Worm (Caenorhabditis elegans): ENCODE data around the gene Y64G10A.10.

DNA sequence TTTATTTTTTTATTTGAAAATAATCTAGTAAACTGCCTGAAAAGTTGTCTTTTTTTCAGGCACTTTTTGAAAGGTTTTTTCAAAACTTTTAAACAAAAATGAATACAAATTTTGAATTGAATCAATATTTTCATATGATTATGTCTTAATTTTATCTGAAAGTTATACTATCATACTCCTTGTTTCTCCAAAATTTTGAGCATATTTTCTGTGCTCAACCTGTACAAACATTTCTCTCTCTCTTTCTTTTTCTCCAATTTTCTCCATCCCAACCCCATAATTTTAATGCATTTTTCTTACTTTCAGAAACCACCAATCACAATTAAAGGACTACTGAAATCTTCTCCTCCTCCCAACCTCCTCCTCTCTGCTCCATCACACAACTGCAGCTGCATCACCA, 34.9 kb upstream of the Y64G10A.10 start, which contains the start of gene ilcr-1:
- TF ChIP-seq hrde-1 (tag; optimal IDR thresholded peaks at IDR 0.05; ENCODE audit: borderline replicate concordance), result no peak
- TF ChIP-seq F22D6.2 (tag; optimal IDR thresholded peaks at IDR 0.05), result no peak

Data from whole organism, young adult.